Worm (Caenorhabditis elegans) whole organism, early embryonic: ENCODE data around the gene bud-31.

Experiments used
- aly-1 ChIP-seq: sonication (generic microtip); optimal IDR thresholded peaks from 2 replicates; lab custom pipeline; 2016; ENCODE audit warnings: missing genetic modification characterization, missing compliant biosample characterization
- ama-1 ChIP-seq: fragments of 150-350 bp; optimal IDR thresholded peaks from 2 replicates; lab custom pipeline; 2014
- ceh-13 ChIP-seq: fragments of 200-800 bp; sonication (Bioruptor generic); optimal IDR thresholded peaks from 2 replicates; lab custom pipeline; 2018; ENCODE audit warnings: mild to moderate bottlenecking, missing genetic modification characterization, missing compliant biosample characterization
- ceh-36 ChIP-seq: sonication (generic microtip); optimal IDR thresholded peaks from 2 replicates; lab custom pipeline; 2016; ENCODE audit warnings: missing genetic modification characterization, inconsistent platforms, missing compliant biosample characterization
- pes-1 ChIP-seq: fragments of 200-800 bp; sonication (Bioruptor generic); IDR thresholded peaks from 2 replicates; pipeline ENCODE4 v1.3.6; 2022; ENCODE audit warnings: missing genetic modification reagents, missing genetic modification characterization, missing compliant biosample characterization
- tbx-37 ChIP-seq: fragments of 200-800 bp; sonication (Bioruptor generic); conservative IDR thresholded peaks from 2 replicates; pipeline ENCODE4 v1.3.6; 2022; ENCODE audit warnings: missing genetic modification reagents, missing genetic modification characterization, missing compliant biosample characterization
- tra-4 ChIP-seq: sonication (generic microtip); optimal IDR thresholded peaks from 2 replicates; lab custom pipeline; 2017; ENCODE audit warnings: missing genetic modification characterization, missing compliant biosample characterization

- TF ChIP-seq ama-1 (lab: Kevin White, UChicago) = no peak
- no peak for TF ChIP-seq tbx-37 (GFP tag; lab: Robert Waterston, UW)
- TF ChIP-seq ceh-36 (tag; lab: Kevin White, UChicago) = no peak
- no peak for TF ChIP-seq pes-1
- TF ChIP-seq tra-4 (tag; lab: Kevin White, UChicago) = no peak
- TF ChIP-seq aly-1 (tag; lab: Kevin White, UChicago) = no peak
- no peak for TF ChIP-seq ceh-13
These were observed 40.5 kb downstream of the bud-31 start, which contains the start of gene C15H7.4 for ce11 chrIII:9655802-9656201.
